Worm (Caenorhabditis elegans): ENCODE data around the gene R10D12.10.

The R10D12.10 gene

DNA sequence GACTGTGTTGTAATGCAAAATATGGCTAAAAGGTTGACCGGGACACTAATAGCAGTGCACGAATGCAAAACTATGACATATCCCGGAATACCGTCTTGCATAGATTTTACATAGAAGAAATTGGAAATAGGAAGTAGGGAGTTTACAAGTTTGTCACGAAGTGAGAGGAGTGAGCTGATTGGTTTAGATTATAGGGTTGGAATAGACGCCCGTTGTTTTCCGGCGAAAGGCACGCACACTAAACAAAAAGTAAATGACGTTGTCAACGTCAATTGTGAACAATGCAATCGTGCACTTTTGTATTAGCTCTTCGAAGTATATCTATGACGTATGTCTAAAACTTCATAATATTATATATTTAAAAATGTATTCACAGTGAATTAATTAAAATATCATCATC, 2.8 kb upstream of the R10D12.10 start, which contains the start of gene srh-24:
srh-24 (minus strand) TSS at position 101 of the 400 bp plus-strand sequence.
- TF ChIP-seq ceh-36 (tag; optimal IDR thresholded peaks at IDR 0.05) (no peak), hmbx-1 (tag; optimal IDR thresholded peaks at IDR 0.05) (no peak), sea-1 (GFP tag; conservative IDR thresholded peaks at IDR 0.05) (no peak), aly-1 (tag; optimal IDR thresholded peaks at IDR 0.05) (no peak), hmg-4 (GFP tag; optimal IDR thresholded peaks at IDR 0.05) (no peak), ets-7 (tag; optimal IDR thresholded peaks at IDR 0.05) (no peak), pes-1 (GFP tag; IDR thresholded peaks at IDR 0.05) (no peak), scrt-1 (GFP tag; IDR thresholded peaks at IDR 0.05) (no peak), tbx-11 (GFP tag; IDR thresholded peaks at IDR 0.05) (no peak), tbx-37 (GFP tag; conservative IDR thresholded peaks at IDR 0.05) (no peak), hnd-1 (tag; optimal IDR thresholded peaks at IDR 0.05) (no peak)

ce11 chrV:13957691-13958090, 456 bp downstream of the R10D12.10 start:
- TF ChIP-seq hnd-1 (tag; optimal IDR thresholded peaks at IDR 0.05) (no peak), aly-1 (tag; optimal IDR thresholded peaks at IDR 0.05) (no peak), hmg-4 (GFP tag; optimal IDR thresholded peaks at IDR 0.05) (no peak), ama-1 (optimal IDR thresholded peaks at IDR 0.05) (no peak), tra-4 (tag; optimal IDR thresholded peaks at IDR 0.05) (no peak), pes-1 (GFP tag; IDR thresholded peaks at IDR 0.05) (no peak), sea-1 (GFP tag; conservative IDR thresholded peaks at IDR 0.05) (no peak), hmbx-1 (tag; optimal IDR thresholded peaks at IDR 0.05) (no peak), B0310.2 (tag; optimal IDR thresholded peaks at IDR 0.05) (no peak)

- TF ChIP-seq tbx-11 (GFP tag; IDR thresholded peaks at IDR 0.05) (no peak), pes-1 (GFP tag; IDR thresholded peaks at IDR 0.05) (no peak), tbx-37 (GFP tag; conservative IDR thresholded peaks at IDR 0.05) (no peak), ceh-13 (GFP tag; optimal IDR thresholded peaks at IDR 0.05) (no peak), B0310.2 (tag; optimal IDR thresholded peaks at IDR 0.05) (no peak), ama-1 (optimal IDR thresholded peaks at IDR 0.05) (no peak), scrt-1 (GFP tag; IDR thresholded peaks at IDR 0.05) (no peak), tra-4 (tag; optimal IDR thresholded peaks at IDR 0.05) (no peak), flt-1 (GFP tag; IDR thresholded peaks at IDR 0.05) (no peak), hmg-4 (GFP tag; optimal IDR thresholded peaks at IDR 0.05) (no peak), F13C5.2 (tag; optimal IDR thresholded peaks at IDR 0.05) (no peak), sea-1 (GFP tag; conservative IDR thresholded peaks at IDR 0.05) (no peak), ceh-36 (tag; optimal IDR thresholded peaks at IDR 0.05) (no peak), ets-7 (tag; optimal IDR thresholded peaks at IDR 0.05) (no peak), hnd-1 (tag; optimal IDR thresholded peaks at IDR 0.05) (no peak), aly-1 (tag; optimal IDR thresholded peaks at IDR 0.05) (no peak), hmbx-1 (tag; optimal IDR thresholded peaks at IDR 0.05) (no peak)
Measured at ce11 chrV:13955370-13956089, 2.6 kb downstream of the R10D12.10 start.

DNA sequence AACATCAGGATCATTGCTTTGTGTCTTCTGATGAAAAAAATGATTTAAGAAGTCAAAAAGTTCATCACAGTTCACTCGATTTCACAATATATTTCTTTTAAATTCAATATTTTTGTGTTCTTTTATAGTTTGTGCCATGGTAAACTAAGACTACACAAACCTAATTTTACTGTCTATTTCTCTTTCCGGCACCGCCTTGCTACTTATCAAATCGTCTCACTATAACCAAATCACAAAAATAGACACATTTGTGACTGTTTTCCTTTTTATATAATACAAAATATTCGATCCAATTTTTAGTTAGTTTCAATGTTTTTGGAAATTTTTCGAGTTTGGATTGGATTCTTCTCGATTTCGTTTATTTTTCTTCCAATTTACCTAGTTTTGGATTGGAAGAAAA, 4.1 kb downstream of the R10D12.10 start, which contains the start of gene swt-6:
swt-6 (plus strand) TSS at position 301 of the 400 bp plus-strand sequence.
- no peak for TF ChIP-seq hmg-4 (GFP tag; optimal IDR thresholded peaks at IDR 0.05)
- no peak for TF ChIP-seq ama-1 (optimal IDR thresholded peaks at IDR 0.05)
- TF ChIP-seq scrt-1 (GFP tag; IDR thresholded peaks at IDR 0.05), result no peak
- no peak for TF ChIP-seq B0310.2 (tag; optimal IDR thresholded peaks at IDR 0.05)
- no peak for TF ChIP-seq ets-7 (tag; optimal IDR thresholded peaks at IDR 0.05)

- TF ChIP-seq hnd-1 (tag; optimal IDR thresholded peaks at IDR 0.05) (no peak), tbx-37 (GFP tag; conservative IDR thresholded peaks at IDR 0.05) (no peak), tra-4 (tag; optimal IDR thresholded peaks at IDR 0.05) (no peak), pes-1 (GFP tag; IDR thresholded peaks at IDR 0.05) (no peak), ets-7 (tag; optimal IDR thresholded peaks at IDR 0.05) (no peak), tbx-11 (GFP tag; IDR thresholded peaks at IDR 0.05) (no peak), ceh-13 (GFP tag; optimal IDR thresholded peaks at IDR 0.05) (no peak), ama-1 (optimal IDR thresholded peaks at IDR 0.05) (no peak), hmbx-1 (tag; optimal IDR thresholded peaks at IDR 0.05) (no peak), hmg-4 (GFP tag; optimal IDR thresholded peaks at IDR 0.05) (no peak), ceh-36 (tag; optimal IDR thresholded peaks at IDR 0.05) (no peak)
Measured at ce11 chrV:13953191-13953590, 5.0 kb downstream of the R10D12.10 start, which contains the start of gene R10D12.8. TSS of gene R10D12.8 (minus strand) at chrV:13953291.

DNA sequence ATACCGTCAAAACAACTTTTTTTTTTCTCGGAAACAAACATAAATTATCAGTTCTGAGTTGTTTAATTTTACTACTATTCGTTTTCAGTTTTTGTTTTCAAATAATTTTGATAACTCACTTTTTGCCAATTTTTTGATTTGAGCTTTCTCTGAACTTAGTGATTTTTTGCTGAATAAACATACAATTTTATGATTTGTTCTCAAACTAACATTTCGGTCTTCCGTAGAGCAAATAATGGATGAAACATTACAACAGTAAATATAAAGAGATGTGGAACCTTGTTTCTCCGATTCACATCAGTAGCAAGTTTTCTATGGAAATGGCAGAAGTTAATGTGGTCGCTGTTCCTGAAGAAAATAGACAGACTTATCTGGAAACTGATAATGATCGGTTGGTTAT, 8.4 kb downstream of the R10D12.10 start, which contains the start of gene R10D12.7:
R10D12.7 (plus strand) TSS at position 301 of the 400 bp plus-strand sequence.
- TF ChIP-seq aly-1 (tag; optimal IDR thresholded peaks at IDR 0.05) (no peak), tbx-11 (GFP tag; IDR thresholded peaks at IDR 0.05) (no peak), hmg-4 (GFP tag; optimal IDR thresholded peaks at IDR 0.05) (no peak), ceh-13 (GFP tag; optimal IDR thresholded peaks at IDR 0.05) (no peak), hmbx-1 (tag; optimal IDR thresholded peaks at IDR 0.05) (no peak), flt-1 (GFP tag; IDR thresholded peaks at IDR 0.05) (no peak), scrt-1 (GFP tag; IDR thresholded peaks at IDR 0.05) (no peak)

ce11 chrV:13949010-13949409, 9.1 kb downstream of the R10D12.10 start, which contains the start of gene R10D12.6:
TSS of gene R10D12.6 (plus strand) at chrV:13949310.
- no peak for TF ChIP-seq flt-1 (GFP tag; IDR thresholded peaks at IDR 0.05)
- TF ChIP-seq sea-1 (GFP tag; conservative IDR thresholded peaks at IDR 0.05), result no peak
- TF ChIP-seq F13C5.2 (tag; optimal IDR thresholded peaks at IDR 0.05), result no peak
- TF ChIP-seq tra-4 (tag; optimal IDR thresholded peaks at IDR 0.05), result no peak
- no peak for TF ChIP-seq pes-1 (GFP tag; IDR thresholded peaks at IDR 0.05)
- TF ChIP-seq tbx-37 (GFP tag; conservative IDR thresholded peaks at IDR 0.05), result no peak
- no peak for TF ChIP-seq hmbx-1 (tag; optimal IDR thresholded peaks at IDR 0.05)
- no peak for TF ChIP-seq scrt-1 (GFP tag; IDR thresholded peaks at IDR 0.05)
- TF ChIP-seq ama-1 (optimal IDR thresholded peaks at IDR 0.05), result no peak
- no peak for TF ChIP-seq B0310.2 (tag; optimal IDR thresholded peaks at IDR 0.05)
- no peak for TF ChIP-seq ceh-36 (tag; optimal IDR thresholded peaks at IDR 0.05)
- TF ChIP-seq ceh-13 (GFP tag; optimal IDR thresholded peaks at IDR 0.05), result no peak
- TF ChIP-seq ets-7 (tag; optimal IDR thresholded peaks at IDR 0.05), result no peak
- TF ChIP-seq hnd-1 (tag; optimal IDR thresholded peaks at IDR 0.05), result no peak
- no peak for TF ChIP-seq hmg-4 (GFP tag; optimal IDR thresholded peaks at IDR 0.05)
- TF ChIP-seq tbx-11 (GFP tag; IDR thresholded peaks at IDR 0.05), result no peak
- no peak for TF ChIP-seq aly-1 (tag; optimal IDR thresholded peaks at IDR 0.05)

All from whole organism, early embryonic.